Worm (Caenorhabditis elegans) whole organism, mixed stage, embryonic: ENCODE data around the gene Y55F3AM.21.

ENCODE experiments used
- ceh-39 ChIP-seq: fragments of 150-350 bp; optimal IDR thresholded peaks from 2 replicates; lab custom pipeline; 2014; ENCODE audit warnings: missing biosample characterization, missing genetic modification characterization
- ceh-43 ChIP-seq: fragments of 200-800 bp; sonication (Bioruptor generic); optimal IDR thresholded peaks from 2 replicates; lab custom pipeline; 2018; ENCODE audit warnings: mild to moderate bottlenecking, missing genetic modification characterization, moderate library complexity, missing compliant biosample characterization
- snpc-4 ChIP-seq: fragments of 150-350 bp; optimal IDR thresholded peaks from 2 replicates; lab custom pipeline; 2014; ENCODE audit warnings: missing biosample characterization, missing genetic modification characterization

DNA sequence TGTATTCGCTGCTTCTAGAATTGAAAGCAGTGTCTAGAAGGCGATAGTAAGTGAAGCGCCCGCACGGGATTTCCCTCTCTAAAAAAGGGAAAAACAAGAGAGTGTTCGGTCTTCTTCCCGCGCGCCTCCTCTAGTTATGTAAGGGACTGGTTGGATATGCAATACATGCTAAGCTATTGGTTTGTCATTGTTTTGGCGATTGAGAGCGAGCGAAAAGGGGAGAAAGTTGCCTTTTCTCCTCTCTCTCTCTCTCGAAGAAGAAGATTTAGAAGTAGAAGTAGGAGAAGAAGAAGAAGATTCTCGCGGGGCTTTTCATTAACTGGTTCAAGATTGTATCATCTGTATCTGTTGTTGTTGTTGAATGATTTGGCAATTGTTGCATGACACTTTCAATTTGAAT, 22.6 kb upstream of the Y55F3AM.21 start:
- TF ChIP-seq ceh-39: no peak
- no peak for TF ChIP-seq ceh-43 (GFP tag; lab: Kevin White, UChicago)
- TF ChIP-seq snpc-4 (tag; lab: Kevin White, UChicago): no peak
